Worm (Caenorhabditis elegans) whole organism, L1 larva: ENCODE results near the gene srh-223.

ENCODE experiments used
- C04F5.9 ChIP-seq: sonication (generic microtip); optimal IDR thresholded peaks from 2 replicates; lab custom pipeline; 2016; ENCODE audit warnings: missing genetic modification characterization, missing compliant biosample characterization
- C34B4.2 ChIP-seq: sonication (generic microtip); optimal IDR thresholded peaks from 2 replicates; lab custom pipeline; 2017; ENCODE audit warnings: mild to moderate bottlenecking, missing genetic modification characterization, missing compliant biosample characterization
- F16B12.6 ChIP-seq: fragments of 150-350 bp; optimal IDR thresholded peaks from 2 replicates; lab custom pipeline; 2014; ENCODE audit warnings: missing biosample characterization, missing genetic modification characterization
- ama-1 ChIP-seq: fragments of 150-350 bp; optimal IDR thresholded peaks from 2 replicates; lab custom pipeline; 2014
- blmp-1 ChIP-seq: fragments of 150-350 bp; optimal IDR thresholded peaks from 2 replicates; lab custom pipeline; 2014; ENCODE audit warnings: missing biosample characterization, missing genetic modification characterization
- ceh-63 ChIP-seq: fragments of 200-800 bp; sonication (Bioruptor generic); optimal IDR thresholded peaks from 2 replicates; lab custom pipeline; 2018; ENCODE audit warnings: mild to moderate bottlenecking, missing genetic modification characterization, missing compliant biosample characterization
- ceh-82 ChIP-seq, 3 experiments: fragments of 150-350 bp in 1 of 3; sonication (generic microtip) in 2 of 3; optimal IDR thresholded peaks; 2 replicates each; lab custom pipeline; 2014 to 2017; ENCODE audit warnings: missing biosample characterization in 3 of 3, missing genetic modification characterization in 3 of 3
- dpl-1 ChIP-seq, 3 experiments: fragments of 150-350 bp in 2 of 3; sonication (generic microtip) in 1 of 3; optimal IDR thresholded peaks; 2 replicates each; lab custom pipeline; 2014 to 2017; ENCODE audit warnings: missing biosample characterization in 3 of 3, missing genetic modification characterization in 3 of 3, missing genetic modification reagents in 3 of 3
- dsc-1 ChIP-seq: sonication (generic microtip); optimal IDR thresholded peaks from 2 replicates; lab custom pipeline; 2016; ENCODE audit warnings: mild to moderate bottlenecking, missing genetic modification characterization, missing compliant biosample characterization
- efl-1 ChIP-seq, 4 experiments: fragments of 150-350 bp; optimal IDR thresholded peaks in 3 of 4; peaks in 1 of 4; 1 replicate in 1 of 4; 2 replicates in 3 of 4; lab custom pipeline; 2014; ENCODE audit warnings: missing biosample characterization in 2 of 4, missing genetic modification characterization in 2 of 4, missing genetic modification reagents in 2 of 4
- efl-3 ChIP-seq: fragments of 200-800 bp; sonication (Bioruptor generic); optimal IDR thresholded peaks from 2 replicates; lab custom pipeline; 2018; ENCODE audit warnings: mild to moderate bottlenecking, missing genetic modification characterization, missing compliant biosample characterization
- egl-13 ChIP-seq: sonication (generic microtip); optimal IDR thresholded peaks from 2 replicates; lab custom pipeline; 2016; ENCODE audit warnings: missing genotype, missing genetic modification reagents, missing genetic modification characterization, missing compliant biosample characterization
- elt-2 ChIP-seq: sonication (generic microtip); optimal IDR thresholded peaks from 2 replicates; lab custom pipeline; 2016; ENCODE audit warnings: missing genetic modification characterization, mild to moderate bottlenecking, inconsistent platforms, missing compliant biosample characterization, missing genetic modification reagents
- elt-3 ChIP-seq, 6 experiments: fragments of 150-350 bp in 1 of 6; sonication (generic microtip); optimal IDR thresholded peaks; 2 replicates each; lab custom pipeline; 2017 to 2018; ENCODE audit warnings: missing biosample characterization in 6 of 6, missing genetic modification characterization in 6 of 6, inconsistent platforms in 1 of 6
- ets-5 ChIP-seq: fragments of 200-800 bp; sonication (Bioruptor generic); IDR thresholded peaks from 2 replicates; pipeline ENCODE4 v1.3.6; 2022; ENCODE audit warnings: missing genetic modification characterization, missing compliant biosample characterization
- fkh-10 ChIP-seq: sonication (generic microtip); optimal IDR thresholded peaks from 2 replicates; lab custom pipeline; 2017; ENCODE audit warnings: missing biosample characterization, missing genetic modification reagents, missing genetic modification characterization
- grh-1 ChIP-seq: fragments of 200-800 bp; sonication (Bioruptor generic); IDR thresholded peaks from 2 replicates; pipeline ENCODE4 v1.3.6; 2022; ENCODE audit warnings: missing genetic modification reagents, missing genetic modification characterization, missing compliant biosample characterization
- hlh-17 ChIP-seq: fragments of 200-800 bp; sonication (Bioruptor generic); optimal IDR thresholded peaks from 2 replicates; lab custom pipeline; 2018; ENCODE audit warnings: missing genetic modification characterization, mild to moderate bottlenecking, missing compliant biosample characterization, moderate library complexity, borderline replicate concordance
- jun-1 ChIP-seq: fragments of 150-350 bp; optimal IDR thresholded peaks from 2 replicates; lab custom pipeline; 2014; ENCODE audit warnings: missing biosample characterization, missing genetic modification reagents, missing genetic modification characterization
- lin-13 ChIP-seq: fragments of 150-350 bp; optimal IDR thresholded peaks from 2 replicates; lab custom pipeline; 2014; ENCODE audit warnings: missing biosample characterization, missing genetic modification reagents, missing genetic modification characterization
- lin-14 ChIP-seq: fragments of 200-800 bp; sonication (Bioruptor generic); optimal IDR thresholded peaks from 2 replicates; lab custom pipeline; 2018; ENCODE audit warnings: mild to moderate bottlenecking, missing genetic modification characterization, moderate library complexity, missing compliant biosample characterization
- lin-35 ChIP-seq, 2 experiments: fragments of 150-350 bp; optimal IDR thresholded peaks; 2 replicates each; lab custom pipeline; 2014; ENCODE audit warnings: missing biosample characterization in 2 of 2, missing genetic modification characterization in 2 of 2, missing genetic modification reagents in 2 of 2
- lir-3 ChIP-seq: sonication (generic microtip); optimal IDR thresholded peaks from 2 replicates; lab custom pipeline; 2016; ENCODE audit warnings: mild to moderate bottlenecking, missing genetic modification characterization, moderate library complexity, missing compliant biosample characterization; ENCODE audit not compliant: poor library complexity
- lsy-2 ChIP-seq, 2 experiments: fragments of 150-350 bp; optimal IDR thresholded peaks; 2 replicates each; lab custom pipeline; 2014; ENCODE audit warnings: missing biosample characterization in 2 of 2, missing genetic modification characterization in 2 of 2
- mdl-1 ChIP-seq, 2 experiments: fragments of 150-350 bp; optimal IDR thresholded peaks; 2 replicates each; lab custom pipeline; 2014 to 2017; ENCODE audit warnings: missing biosample characterization in 2 of 2, missing genetic modification characterization in 2 of 2, inconsistent platforms in 1 of 2
- nhr-11 ChIP-seq: fragments of 150-350 bp; optimal IDR thresholded peaks from 2 replicates; lab custom pipeline; 2014; ENCODE audit warnings: missing biosample characterization, missing genetic modification characterization
- nhr-19 ChIP-seq: fragments of 200-800 bp; sonication (Bioruptor generic); conservative IDR thresholded peaks from 2 replicates; pipeline ENCODE4 v1.3.6; 2022; ENCODE audit warnings: missing genetic modification characterization, missing compliant biosample characterization
- nhr-20 ChIP-seq: sonication (generic microtip); optimal IDR thresholded peaks from 2 replicates; lab custom pipeline; 2016; ENCODE audit warnings: mild to moderate bottlenecking, missing genetic modification characterization, missing compliant biosample characterization
- nhr-237 ChIP-seq: fragments of 150-350 bp; optimal IDR thresholded peaks from 2 replicates; lab custom pipeline; 2014; ENCODE audit warnings: missing biosample characterization, missing genetic modification characterization
- nhr-47 ChIP-seq: sonication (generic microtip); optimal IDR thresholded peaks from 2 replicates; lab custom pipeline; 2016; ENCODE audit warnings: mild to moderate bottlenecking, missing genetic modification characterization, moderate library complexity, missing compliant biosample characterization
- nhr-71 ChIP-seq: sonication (generic microtip); optimal IDR thresholded peaks from 2 replicates; lab custom pipeline; 2016; ENCODE audit warnings: mild to moderate bottlenecking, missing genetic modification characterization, moderate library complexity, missing compliant biosample characterization
- nhr-76 ChIP-seq: sonication (generic microtip); optimal IDR thresholded peaks from 2 replicates; lab custom pipeline; 2017; ENCODE audit warnings: missing biosample characterization, missing genetic modification characterization
- nhr-77 ChIP-seq: fragments of 150-350 bp; optimal IDR thresholded peaks from 2 replicates; lab custom pipeline; 2014; ENCODE audit warnings: missing biosample characterization, missing genetic modification characterization
- nhr-90 ChIP-seq: sonication (generic microtip); optimal IDR thresholded peaks from 2 replicates; lab custom pipeline; 2016; ENCODE audit warnings: mild to moderate bottlenecking, missing genetic modification characterization, missing compliant biosample characterization; ENCODE audit not compliant: poor library complexity
- pag-3 ChIP-seq: sonication (generic microtip); optimal IDR thresholded peaks from 2 replicates; lab custom pipeline; 2017; ENCODE audit warnings: missing genetic modification characterization, mild to moderate bottlenecking, missing compliant biosample characterization, antibody characterized with exemption, borderline replicate concordance; ENCODE audit not compliant: insufficient read depth
- pqm-1 ChIP-seq: sonication (generic microtip); optimal IDR thresholded peaks from 3 replicates; lab custom pipeline; 2017; ENCODE audit warnings: missing biosample characterization, missing genetic modification characterization
- rnt-1 ChIP-seq: sonication (generic microtip); optimal IDR thresholded peaks from 2 replicates; lab custom pipeline; 2016; ENCODE audit warnings: mild to moderate bottlenecking, missing genetic modification characterization, moderate library complexity, missing compliant biosample characterization
- skn-1 ChIP-seq: fragments of 150-350 bp; optimal IDR thresholded peaks from 2 replicates; lab custom pipeline; 2014; ENCODE audit warnings: missing biosample characterization, missing genetic modification characterization
- snu-23 ChIP-seq: sonication (generic microtip); optimal IDR thresholded peaks from 2 replicates; lab custom pipeline; 2016; ENCODE audit warnings: missing genetic modification characterization, missing compliant biosample characterization
- sox-4 ChIP-seq: sonication (generic microtip); optimal IDR thresholded peaks from 2 replicates; lab custom pipeline; 2016; ENCODE audit warnings: missing genetic modification characterization, missing compliant biosample characterization
- sptf-1 ChIP-seq: fragments of 150-350 bp; optimal IDR thresholded peaks from 2 replicates; lab custom pipeline; 2014; ENCODE audit warnings: missing biosample characterization, missing genetic modification characterization
- tlp-1 ChIP-seq: fragments of 150-350 bp; optimal IDR thresholded peaks from 2 replicates; lab custom pipeline; 2014; ENCODE audit warnings: missing biosample characterization, missing genetic modification characterization
- unc-30 ChIP-seq: sonication (generic microtip); optimal IDR thresholded peaks from 2 replicates; lab custom pipeline; 2017; ENCODE audit warnings: missing biosample characterization, missing genetic modification characterization
- unc-86 ChIP-seq: sonication (generic microtip); optimal IDR thresholded peaks from 2 replicates; lab custom pipeline; 2016; ENCODE audit warnings: missing genetic modification characterization, missing compliant biosample characterization
- unc-98 ChIP-seq: fragments of 200-800 bp; sonication (Bioruptor generic); IDR thresholded peaks from 2 replicates; pipeline ENCODE4 v1.3.6; 2022; ENCODE audit warnings: missing genetic modification characterization, missing compliant biosample characterization
- zip-4 ChIP-seq: fragments of 200-800 bp; sonication (Bioruptor generic); optimal IDR thresholded peaks from 2 replicates; lab custom pipeline; 2018; ENCODE audit warnings: mild to moderate bottlenecking, missing genetic modification characterization, moderate library complexity, missing compliant biosample characterization

Gene srh-223

DNA sequence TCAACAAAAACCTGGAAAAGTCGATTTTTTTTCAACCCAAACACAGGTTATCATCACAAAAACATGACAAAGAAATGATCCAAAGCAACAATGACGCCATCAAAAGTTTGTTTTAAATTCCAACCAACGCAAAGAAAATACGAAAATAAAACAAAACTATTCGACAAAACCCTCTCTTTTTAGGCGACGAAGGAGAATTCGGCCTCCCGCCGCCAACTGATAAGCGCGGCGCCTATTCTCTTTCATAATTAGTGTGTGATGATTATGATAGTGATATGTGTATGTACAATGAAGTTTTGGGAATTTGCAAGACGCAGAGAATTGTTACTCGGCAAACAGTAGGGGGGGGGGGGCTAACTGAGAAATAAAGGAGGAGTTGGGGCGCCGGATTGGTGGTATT lies 47.6 kb downstream of the srh-223 start:
- TF ChIP-seq efl-1 (optimal IDR thresholded peaks at IDR 0.05; lab: Kevin White, UChicago) (no peak), efl-1 (GFP tag; optimal IDR thresholded peaks at IDR 0.05 in 1 of 2; lab: Kevin White, UChicago) (peak in 1 of 2 experiments; percentile 50), sox-4 (tag; lab: Kevin White, UChicago) (no peak), efl-3 (no peak), unc-30 (no peak), F16B12.6 (tag; lab: Kevin White, UChicago) (no peak), unc-98 (no peak), elt-3 (tag; optimal IDR thresholded peaks at IDR 0.05; lab: Kevin White, UChicago) (peak in 1 of 6 experiments; percentile 27), nhr-76 (tag; lab: Kevin White, UChicago) (no peak), blmp-1 (tag; lab: Kevin White, UChicago) (peak; percentile 57), lin-35 (GFP tag; optimal IDR thresholded peaks at IDR 0.05; lab: Kevin White, UChicago) (peak in 1 of 2 experiments; percentile 44), ets-5 (no peak), pqm-1 (tag; lab: Kevin White, UChicago) (no peak), C04F5.9 (no peak), jun-1 (tag; lab: Kevin White, UChicago) (no peak), elt-2 (tag; lab: Kevin White, UChicago) (peak; percentile 63)

DNA sequence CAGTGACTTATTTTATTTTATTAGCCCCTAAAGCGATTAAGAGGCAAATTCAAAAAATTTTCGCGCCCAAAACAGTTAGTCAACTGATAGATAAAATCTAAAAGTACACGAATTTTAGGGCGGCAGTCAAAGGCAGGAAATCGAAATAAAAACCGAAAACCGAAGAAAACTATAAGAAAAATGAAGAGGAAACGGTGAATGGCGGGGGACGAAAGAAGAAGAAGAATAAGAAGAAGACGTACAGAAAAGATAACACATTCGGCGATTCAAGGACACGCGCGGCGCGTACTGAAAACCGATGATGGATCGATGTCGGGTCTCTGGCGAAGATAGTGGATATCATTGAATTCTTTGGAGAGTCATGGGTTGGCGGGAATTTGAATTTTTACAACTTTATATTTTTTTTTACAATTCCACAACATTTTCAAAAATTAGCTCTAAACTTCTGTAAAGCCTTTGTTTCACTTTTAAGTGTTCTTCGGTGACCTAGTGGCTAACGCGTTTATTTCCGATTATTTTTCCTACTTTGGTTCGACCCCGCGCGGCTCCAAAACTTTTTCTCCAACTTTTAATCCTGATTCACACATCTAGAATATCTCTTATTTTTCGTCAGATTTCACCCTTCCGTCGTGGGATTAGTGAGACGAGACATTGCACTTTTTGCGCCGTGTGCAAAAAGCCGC lies 49.4 kb downstream of the srh-223 start:
- TF ChIP-seq nhr-237 (tag; lab: Kevin White, UChicago) (no peak), efl-1 (optimal IDR thresholded peaks at IDR 0.05; lab: Kevin White, UChicago) (peak in 1 of 2 experiments; percentile 77), efl-1 (GFP tag; optimal IDR thresholded peaks at IDR 0.05 in 1 of 2; lab: Kevin White, UChicago) (peak; percentile 74 to 98), ceh-63 (GFP tag; lab: Kevin White, UChicago) (no peak), skn-1 (tag; lab: Kevin White, UChicago) (no peak), nhr-47 (tag; lab: Kevin White, UChicago) (peak; percentile 6), ets-5 (no peak), nhr-76 (tag; lab: Kevin White, UChicago) (no peak), tlp-1 (tag; lab: Kevin White, UChicago) (no peak), lin-13 (peak; percentile 72), rnt-1 (tag; lab: Kevin White, UChicago) (peak; percentile 35), elt-2 (tag; lab: Kevin White, UChicago) (no peak), nhr-77 (no peak), pqm-1 (tag; lab: Kevin White, UChicago) (no peak), nhr-20 (peak; percentile 70), lin-35 (GFP tag; optimal IDR thresholded peaks at IDR 0.05; lab: Kevin White, UChicago) (peak; percentile 72 to 85), mdl-1 (tag; optimal IDR thresholded peaks at IDR 0.05; lab: Kevin White, UChicago) (peak in 1 of 2 experiments; percentile 43), nhr-19 (GFP tag; lab: Robert Waterston, UW) (peak; percentile 29; the same call in 1 of the 2 replicates), jun-1 (tag; lab: Kevin White, UChicago) (no peak), unc-98 (no peak), grh-1 (GFP tag; lab: Robert Waterston, UW) (peak; percentile 38; the same call in 1 of the 2 replicates), efl-3 (no peak), dpl-1 (GFP tag; optimal IDR thresholded peaks at IDR 0.05; lab: Kevin White, UChicago) (peak; percentile 69 to 80 (median 75)), nhr-71 (tag; lab: Kevin White, UChicago) (peak; percentile 71), egl-13 (tag; lab: Kevin White, UChicago) (no peak), blmp-1 (tag; lab: Kevin White, UChicago) (peak; percentile 92), fkh-10 (GFP tag; lab: Kevin White, UChicago) (no peak), C34B4.2 (tag; lab: Kevin White, UChicago) (no peak), nhr-11 (tag; lab: Kevin White, UChicago) (no peak), unc-30 (no peak), sptf-1 (tag; lab: Kevin White, UChicago) (no peak), nhr-90 (tag; lab: Kevin White, UChicago) (peak; percentile 68), elt-3 (tag; optimal IDR thresholded peaks at IDR 0.05; lab: Kevin White, UChicago) (peak in 5 of 6 experiments; percentile 53 to 95 (median 73)), zip-4 (GFP tag; lab: Kevin White, UChicago) (no peak), ama-1 (lab: Kevin White, UChicago) (no peak), ceh-82 (tag; optimal IDR thresholded peaks at IDR 0.05; lab: Kevin White, UChicago) (peak in 1 of 3 experiments; percentile 6), snu-23 (peak; percentile 76), lin-14 (GFP tag; lab: Kevin White, UChicago) (peak; percentile 81), hlh-17 (no peak), dsc-1 (tag; lab: Kevin White, UChicago) (no peak), unc-86 (tag; lab: Kevin White, UChicago) (no peak), lir-3 (tag; lab: Kevin White, UChicago) (no peak), lsy-2 (tag; optimal IDR thresholded peaks at IDR 0.05; lab: Kevin White, UChicago) (peak in 1 of 2 experiments; percentile 49), pag-3 (tag; lab: Kevin White, UChicago) (peak; percentile 59)
